Worm (Caenorhabditis elegans) whole organism, L3 larva: ENCODE data around the gene vig-1.

Experiments used
- R02D3.7 ChIP-seq: fragments of 150-350 bp; optimal IDR thresholded peaks from 2 replicates; lab custom pipeline; 2014; ENCODE audit warnings: missing biosample characterization, missing genetic modification characterization
- ZK546.5 ChIP-seq: sonication (generic microtip); optimal IDR thresholded peaks from 2 replicates; lab custom pipeline; 2017; ENCODE audit warnings: missing biosample characterization, missing genetic modification characterization
- ama-1 ChIP-seq: fragments of 150-350 bp; optimal IDR thresholded peaks from 2 replicates; lab custom pipeline; 2018
- ceh-16 ChIP-seq: sonication (generic microtip); optimal IDR thresholded peaks from 2 replicates; lab custom pipeline; 2017; ENCODE audit warnings: missing biosample characterization, missing genetic modification characterization
- ceh-28 ChIP-seq: fragments of 150-350 bp; optimal IDR thresholded peaks from 2 replicates; lab custom pipeline; 2014; ENCODE audit warnings: missing biosample characterization, missing genetic modification reagents, missing genetic modification characterization
- ceh-9 ChIP-seq: sonication (generic microtip); optimal IDR thresholded peaks from 2 replicates; lab custom pipeline; 2018; ENCODE audit warnings: missing biosample characterization, missing genetic modification characterization
- daf-12 ChIP-seq: fragments of 150-350 bp; optimal IDR thresholded peaks from 2 replicates; lab custom pipeline; 2014; ENCODE audit warnings: missing biosample characterization, missing genetic modification reagents, missing genetic modification characterization
- elt-2 ChIP-seq: sonication (generic microtip); optimal IDR thresholded peaks from 2 replicates; lab custom pipeline; 2016; ENCODE audit warnings: missing genetic modification reagents, mild to moderate bottlenecking, missing genetic modification characterization, missing compliant biosample characterization
- fkh-10 ChIP-seq: sonication (generic microtip); optimal IDR thresholded peaks from 2 replicates; lab custom pipeline; 2017; ENCODE audit warnings: missing biosample characterization, missing genetic modification reagents, missing genetic modification characterization
- fkh-2 ChIP-seq: fragments of 150-350 bp; optimal IDR thresholded peaks from 2 replicates; lab custom pipeline; 2014; ENCODE audit warnings: missing biosample characterization, missing genetic modification reagents, missing genetic modification characterization
- hmg-11 ChIP-seq: sonication (generic microtip); optimal IDR thresholded peaks from 2 replicates; lab custom pipeline; 2016; ENCODE audit warnings: missing genetic modification characterization, missing compliant biosample characterization
- lin-15B ChIP-seq: fragments of 150-350 bp; optimal IDR thresholded peaks from 2 replicates; lab custom pipeline; 2014; ENCODE audit warnings: missing biosample characterization, missing genetic modification characterization
- lin-39 ChIP-seq: fragments of 150-350 bp; optimal IDR thresholded peaks from 2 replicates; lab custom pipeline; 2018; ENCODE audit warnings: missing biosample characterization, missing genetic modification reagents, missing genetic modification characterization
- lsy-12 ChIP-seq: sonication (generic microtip); optimal IDR thresholded peaks from 2 replicates; lab custom pipeline; 2016; ENCODE audit warnings: mild to moderate bottlenecking, missing genetic modification characterization, missing compliant biosample characterization
- mdl-1 ChIP-seq: fragments of 150-350 bp; optimal IDR thresholded peaks from 2 replicates; lab custom pipeline; 2014; ENCODE audit warnings: missing biosample characterization, missing genetic modification characterization
- mml-1 ChIP-seq: fragments of 150-350 bp; sonication (generic microtip); optimal IDR thresholded peaks from 3 replicates; lab custom pipeline; 2014; ENCODE audit warnings: missing biosample characterization, missing genetic modification characterization
- nfya-1 ChIP-seq: sonication (generic microtip); optimal IDR thresholded peaks from 2 replicates; lab custom pipeline; 2017; ENCODE audit warnings: missing genetic modification characterization, mild to moderate bottlenecking, missing compliant biosample characterization, antibody characterized with exemption, moderate library complexity; ENCODE audit not compliant: insufficient read depth
- nhr-11 ChIP-seq: fragments of 150-350 bp; optimal IDR thresholded peaks from 2 replicates; lab custom pipeline; 2014; ENCODE audit warnings: missing biosample characterization, missing genetic modification characterization
- nhr-12 ChIP-seq: fragments of 150-350 bp; optimal IDR thresholded peaks from 2 replicates; lab custom pipeline; 2014; ENCODE audit warnings: missing biosample characterization, missing genetic modification characterization
- nhr-23 ChIP-seq: fragments of 150-350 bp; optimal IDR thresholded peaks from 2 replicates; lab custom pipeline; 2014; ENCODE audit warnings: missing biosample characterization, missing genetic modification reagents, missing genetic modification characterization
- nhr-237 ChIP-seq: fragments of 150-350 bp; optimal IDR thresholded peaks from 2 replicates; lab custom pipeline; 2014; ENCODE audit warnings: missing biosample characterization, missing genetic modification characterization
- nhr-25 ChIP-seq: sonication (generic microtip); optimal IDR thresholded peaks from 2 replicates; lab custom pipeline; 2017; ENCODE audit warnings: missing biosample characterization, missing genetic modification characterization
- nhr-28 ChIP-seq: fragments of 150-350 bp; optimal IDR thresholded peaks from 2 replicates; lab custom pipeline; 2014; ENCODE audit warnings: missing biosample characterization, missing genetic modification characterization
- nhr-43 ChIP-seq: sonication (generic microtip); optimal IDR thresholded peaks from 2 replicates; lab custom pipeline; 2016; ENCODE audit warnings: mild to moderate bottlenecking, missing genetic modification characterization, missing compliant biosample characterization; ENCODE audit not compliant: poor library complexity, severe bottlenecking
- nhr-76 ChIP-seq: fragments of 150-350 bp; sonication (generic microtip); optimal IDR thresholded peaks from 5 replicates; lab custom pipeline; 2014; ENCODE audit warnings: missing biosample characterization, missing genetic modification characterization
- nhr-77 ChIP-seq: fragments of 150-350 bp; optimal IDR thresholded peaks from 2 replicates; lab custom pipeline; 2014; ENCODE audit warnings: missing biosample characterization, missing genetic modification characterization
- pha-4 ChIP-seq: fragments of 150-350 bp; optimal IDR thresholded peaks from 2 replicates; lab custom pipeline; 2014; ENCODE audit warnings: missing biosample characterization, missing genetic modification reagents, missing genetic modification characterization
- pqm-1 ChIP-seq: fragments of 150-350 bp; optimal IDR thresholded peaks from 2 replicates; lab custom pipeline; 2017; ENCODE audit warnings: missing biosample characterization, missing genetic modification characterization, inconsistent platforms
- sea-2 ChIP-seq: fragments of 150-350 bp; sonication (generic microtip); optimal IDR thresholded peaks from 4 replicates; lab custom pipeline; 2014; ENCODE audit warnings: missing biosample characterization, missing genetic modification reagents, missing genetic modification characterization
- snpc-4 ChIP-seq: fragments of 150-350 bp; optimal IDR thresholded peaks from 2 replicates; lab custom pipeline; 2014; ENCODE audit warnings: missing biosample characterization, missing genetic modification characterization
- tbx-2 ChIP-seq: sonication (generic microtip); optimal IDR thresholded peaks from 2 replicates; lab custom pipeline; 2016; ENCODE audit warnings: mild to moderate bottlenecking, missing genetic modification characterization, missing compliant biosample characterization
- unc-39 ChIP-seq: sonication (generic microtip); optimal IDR thresholded peaks from 4 replicates; lab custom pipeline; 2017; ENCODE audit warnings: missing biosample characterization, missing genetic modification characterization
- unc-62 ChIP-seq: fragments of 150-350 bp; sonication (generic microtip); optimal IDR thresholded peaks from 4 replicates; lab custom pipeline; 2014; ENCODE audit warnings: missing biosample characterization, missing genetic modification reagents, missing genetic modification characterization
- zag-1 ChIP-seq: fragments of 150-350 bp; optimal IDR thresholded peaks from 2 replicates; lab custom pipeline; 2014; ENCODE audit warnings: missing biosample characterization, missing genetic modification characterization
- ztf-11 ChIP-seq: fragments of 150-350 bp; optimal IDR thresholded peaks from 2 replicates; lab custom pipeline; 2014; ENCODE audit warnings: missing biosample characterization, missing genetic modification characterization
- ztf-4 ChIP-seq: fragments of 150-350 bp; optimal IDR thresholded peaks from 2 replicates; lab custom pipeline; 2014; ENCODE audit warnings: missing biosample characterization, missing genetic modification characterization

Gene vig-1

ce11 chrII:1320412-1320811 lies 425 bp upstream of the vig-1 start (continued):
- no peak for TF ChIP-seq zag-1 (tag; lab: Kevin White, UChicago)
- TF ChIP-seq pha-4 (tag; lab: Kevin White, UChicago) = peak; percentile 98
- no peak for TF ChIP-seq mml-1 (tag; lab: Kevin White, UChicago)

- no peak for TF ChIP-seq elt-2 (tag; lab: Kevin White, UChicago)
- no peak for TF ChIP-seq nhr-43 (tag; lab: Kevin White, UChicago)
- no peak for TF ChIP-seq lin-15B (tag; lab: Kevin White, UChicago)
- no peak for TF ChIP-seq mml-1 (tag; lab: Kevin White, UChicago)
- no peak for TF ChIP-seq nhr-77 (tag; lab: Kevin White, UChicago)
- no peak for TF ChIP-seq nhr-12 (tag; lab: Kevin White, UChicago)
These were observed 1.7 kb downstream of the vig-1 start for ce11 chrII:1322283-1323173.

ce11 chrII:1323190-1323651 lies 2.4 kb downstream of the vig-1 start:
- peak; percentile 48 for TF ChIP-seq nfya-1 (tag; lab: Kevin White, UChicago)
- TF ChIP-seq lin-39 (tag; lab: Kevin White, UChicago) = peak; percentile 52
- TF ChIP-seq ceh-28 (tag; lab: Kevin White, UChicago) = peak; percentile 10
- TF ChIP-seq lin-15B (tag; lab: Kevin White, UChicago) = peak; percentile 58
- no peak for TF ChIP-seq nhr-25
- TF ChIP-seq nhr-76 (tag; lab: Kevin White, UChicago) = no peak
- peak; percentile 29 for TF ChIP-seq ZK546.5
- peak; percentile 40 for TF ChIP-seq hmg-11 (tag; lab: Kevin White, UChicago)
- TF ChIP-seq lsy-12 (tag; lab: Kevin White, UChicago) = peak; percentile 71
- peak; percentile 6 for TF ChIP-seq fkh-10
- no peak for TF ChIP-seq sea-2
- TF ChIP-seq nhr-23 (tag; lab: Kevin White, UChicago) = no peak
- TF ChIP-seq mml-1 (tag; lab: Kevin White, UChicago) = no peak
- no peak for TF ChIP-seq pha-4 (tag; lab: Kevin White, UChicago)

DNA sequence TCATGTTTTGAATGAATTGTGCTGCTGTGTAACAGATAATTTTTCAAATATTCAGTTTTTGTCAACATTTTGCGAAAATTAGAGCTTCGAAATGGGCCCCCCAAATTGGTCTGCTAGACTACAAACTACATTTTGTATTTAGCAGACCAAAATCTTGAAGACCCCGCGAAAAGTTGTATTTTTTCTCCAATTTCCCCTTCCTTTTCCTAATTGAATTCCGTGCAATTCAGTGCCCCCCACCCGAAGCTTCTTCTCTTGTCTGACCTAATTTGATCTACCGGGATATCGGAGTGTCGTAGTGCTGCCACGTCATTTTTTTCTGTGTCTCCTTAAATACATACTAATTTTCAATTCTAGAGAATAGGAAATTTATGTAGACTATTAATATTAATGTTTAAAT lies 3.2 kb downstream of the vig-1 start:
- no peak for TF ChIP-seq ama-1 (lab: Kevin White, UChicago)
- no peak for TF ChIP-seq snpc-4 (tag; lab: Kevin White, UChicago)
- no peak for TF ChIP-seq nfya-1 (tag; lab: Kevin White, UChicago)
- TF ChIP-seq unc-62 (GFP tag; lab: Kevin White, UChicago) = no peak
- TF ChIP-seq hmg-11 (tag; lab: Kevin White, UChicago) = no peak
- TF ChIP-seq lin-15B (tag; lab: Kevin White, UChicago) = no peak
- TF ChIP-seq ceh-9 = no peak
- no peak for TF ChIP-seq nhr-77 (tag; lab: Kevin White, UChicago)
- TF ChIP-seq ztf-4 (tag; lab: Kevin White, UChicago) = no peak
- TF ChIP-seq elt-2 (tag; lab: Kevin White, UChicago) = no peak
- TF ChIP-seq pqm-1 (tag; lab: Kevin White, UChicago) = no peak
- no peak for TF ChIP-seq unc-39 (tag; lab: Kevin White, UChicago)
- no peak for TF ChIP-seq pha-4 (tag; lab: Kevin White, UChicago)

DNA sequence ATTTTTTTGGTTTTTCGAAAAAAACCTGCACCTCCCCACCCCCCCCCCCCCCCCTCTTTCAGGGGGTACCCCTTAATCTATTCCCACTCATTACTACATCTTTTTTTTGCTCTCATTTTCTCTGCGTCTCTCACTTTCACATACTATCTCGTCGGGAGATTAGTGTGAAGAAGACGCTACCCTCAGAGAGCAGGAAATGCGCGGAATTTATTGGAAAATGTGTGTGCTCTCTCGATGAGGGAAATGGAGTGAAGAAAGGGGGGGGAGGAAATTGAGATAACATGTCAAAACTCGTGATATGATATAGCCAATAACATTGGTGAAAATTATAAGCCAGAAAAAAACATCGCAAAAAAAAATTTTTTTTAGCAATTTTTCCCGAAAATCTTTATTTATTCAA lies 4.8 kb downstream of the vig-1 start:
- TF ChIP-seq ceh-16 (no peak), mdl-1 (tag; lab: Kevin White, UChicago) (no peak), ztf-11 (no peak), hmg-11 (tag; lab: Kevin White, UChicago) (peak; percentile 8)

DNA sequence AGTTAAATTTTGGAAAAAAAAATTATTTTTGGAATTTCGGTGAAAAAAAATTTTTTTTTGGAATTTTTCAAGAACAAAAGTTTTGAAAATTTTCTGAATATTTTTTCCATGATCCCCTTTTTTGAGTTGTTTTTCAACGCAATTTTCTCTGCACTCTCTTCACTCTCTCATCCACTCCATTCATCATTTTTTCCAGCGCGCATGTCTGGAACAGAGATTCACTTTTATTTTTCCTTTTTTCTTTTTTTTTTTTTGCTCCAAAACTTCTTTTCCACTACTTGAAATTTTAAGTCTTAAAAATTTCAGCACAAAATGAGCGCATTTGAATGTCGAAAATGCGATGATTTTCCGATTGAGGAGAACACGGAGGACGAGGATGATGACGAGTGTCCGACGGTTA lies 5.9 kb downstream of the vig-1 start, which contains the start of gene jip-1:
TSS of gene jip-1 (plus strand) at position 301 of the 400 bp plus-strand sequence.
- TF ChIP-seq fkh-2 (no peak), daf-12 (tag; lab: Kevin White, UChicago) (no peak), nhr-237 (tag; lab: Kevin White, UChicago) (no peak), R02D3.7 (tag; lab: Kevin White, UChicago) (no peak), pqm-1 (tag; lab: Kevin White, UChicago) (no peak), nhr-28 (tag; lab: Kevin White, UChicago) (no peak), nhr-11 (tag; lab: Kevin White, UChicago) (no peak), lin-15B (tag; lab: Kevin White, UChicago) (no peak), tbx-2 (no peak)
